Worm (Caenorhabditis elegans) whole organism, L4/young adult: ENCODE data around the gene comt-3.
"Not testable (repeated sequence)": the region's sequence is repeated elsewhere in the genome, so short reads cannot be mapped to it uniquely, and the experiment has no call there.

Experiments used
- W03F9.2 ChIP-seq: fragments of 150-350 bp; optimal IDR thresholded peaks from 2 replicates; lab custom pipeline; 2014; ENCODE audit warnings: missing biosample characterization, missing genetic modification characterization
- dao-5 ChIP-seq: sonication (generic microtip); optimal IDR thresholded peaks from 2 replicates; lab custom pipeline; 2016; ENCODE audit warnings: missing genotype, missing genetic modification characterization, moderate library complexity, missing compliant biosample characterization
- him-1 ChIP-seq: sonication (generic microtip); optimal IDR thresholded peaks from 2 replicates; lab custom pipeline; 2016; ENCODE audit warnings: missing genotype, missing genetic modification reagents, missing genetic modification characterization, missing compliant biosample characterization

Gene comt-3

DNA sequence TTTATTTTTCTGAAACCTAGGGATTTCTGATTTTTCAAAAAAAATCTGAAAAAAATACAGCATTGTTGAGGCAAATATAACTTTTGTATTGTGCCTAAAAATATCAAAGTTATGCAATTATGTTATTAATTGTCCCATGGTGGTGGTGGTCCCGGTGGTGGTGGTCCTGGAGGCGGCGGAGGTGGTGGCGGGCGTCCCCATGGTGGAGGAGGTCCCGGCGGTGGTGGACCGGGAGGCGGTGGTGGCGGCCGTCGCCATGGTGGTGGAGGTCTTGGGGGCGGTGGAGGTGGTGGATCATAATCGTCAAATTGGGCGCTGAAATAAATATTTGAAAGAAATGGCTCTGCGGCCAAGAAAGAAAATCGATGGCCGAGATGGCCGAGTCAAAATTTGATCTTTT is 6.5 kb upstream of the comt-3 start:
- TF ChIP-seq W03F9.2: no peak
- TF ChIP-seq him-1 (tag; lab: Kevin White, UChicago): no peak
- TF ChIP-seq dao-5: no peak

DNA sequence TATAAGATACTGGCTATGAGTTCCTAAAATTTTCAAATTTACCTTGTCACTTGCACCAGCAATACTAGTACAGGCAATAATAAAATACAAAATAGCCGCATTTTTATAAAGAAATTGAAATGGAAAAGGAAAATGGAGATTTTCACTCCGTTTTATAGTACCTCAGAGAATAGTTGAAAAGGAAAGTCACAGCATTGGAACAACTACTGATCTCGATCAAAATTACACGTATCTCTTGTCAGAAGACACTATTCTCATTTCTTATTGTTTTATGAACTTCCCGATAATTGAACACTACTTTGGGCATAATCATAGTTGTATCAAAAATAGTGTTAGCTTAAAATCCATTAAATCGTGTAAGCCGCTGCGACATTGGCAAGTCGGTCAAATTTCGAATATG is 5.8 kb upstream of the comt-3 start, which contains the start of gene Y40B10A.11:
Gene Y40B10A.11, minus strand, starts transcription at position 101 of the 400 bp plus-strand sequence.
- no peak for TF ChIP-seq W03F9.2
- no peak for TF ChIP-seq dao-5
- no peak for TF ChIP-seq him-1 (tag; lab: Kevin White, UChicago)

DNA sequence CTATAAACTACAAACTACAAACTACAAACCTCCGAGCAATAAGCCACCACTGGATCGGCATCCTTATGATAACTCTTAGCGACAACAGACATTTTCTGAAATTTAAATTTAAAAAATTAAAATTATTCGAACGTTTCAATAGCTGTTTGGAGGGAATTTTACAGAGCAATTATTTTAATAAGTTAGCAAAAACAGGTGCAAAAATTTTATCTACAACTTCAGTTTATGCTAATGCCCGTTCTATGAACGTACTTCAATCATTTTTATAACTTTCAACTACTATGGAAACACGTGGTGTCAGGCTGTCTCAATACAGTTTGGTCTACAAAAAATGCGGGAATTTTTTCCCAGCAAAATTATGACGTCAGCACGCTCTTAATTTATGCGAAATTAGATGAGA is 3.8 kb upstream of the comt-3 start, which contains the start of gene comt-5:
Gene comt-5, minus strand, starts transcription at position 101 of the 400 bp plus-strand sequence.
- TF ChIP-seq dao-5: no peak
- no peak for TF ChIP-seq him-1 (tag; lab: Kevin White, UChicago)

DNA sequence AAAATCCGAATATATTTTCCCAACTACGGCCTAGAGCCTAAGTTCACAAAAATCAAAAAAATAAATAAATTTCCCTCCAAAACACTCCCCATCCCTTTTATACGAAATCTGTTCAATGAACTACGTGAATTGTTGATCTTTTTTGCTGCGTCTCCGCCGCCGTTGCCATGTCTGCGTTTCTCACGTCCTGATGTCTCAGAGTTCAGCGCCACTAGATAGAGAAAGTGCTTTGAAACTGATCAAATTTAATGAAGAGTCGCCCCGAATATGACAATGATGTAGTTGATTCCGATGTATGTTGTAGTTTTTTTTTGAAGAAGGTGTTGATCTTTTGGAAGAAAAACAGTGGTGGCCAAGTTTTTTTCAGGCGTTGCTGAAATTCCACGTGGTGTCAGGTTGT is 3.1 kb upstream of the comt-3 start:
- TF ChIP-seq dao-5 (no peak), him-1 (tag; lab: Kevin White, UChicago) (no peak), W03F9.2 (no peak)

DNA sequence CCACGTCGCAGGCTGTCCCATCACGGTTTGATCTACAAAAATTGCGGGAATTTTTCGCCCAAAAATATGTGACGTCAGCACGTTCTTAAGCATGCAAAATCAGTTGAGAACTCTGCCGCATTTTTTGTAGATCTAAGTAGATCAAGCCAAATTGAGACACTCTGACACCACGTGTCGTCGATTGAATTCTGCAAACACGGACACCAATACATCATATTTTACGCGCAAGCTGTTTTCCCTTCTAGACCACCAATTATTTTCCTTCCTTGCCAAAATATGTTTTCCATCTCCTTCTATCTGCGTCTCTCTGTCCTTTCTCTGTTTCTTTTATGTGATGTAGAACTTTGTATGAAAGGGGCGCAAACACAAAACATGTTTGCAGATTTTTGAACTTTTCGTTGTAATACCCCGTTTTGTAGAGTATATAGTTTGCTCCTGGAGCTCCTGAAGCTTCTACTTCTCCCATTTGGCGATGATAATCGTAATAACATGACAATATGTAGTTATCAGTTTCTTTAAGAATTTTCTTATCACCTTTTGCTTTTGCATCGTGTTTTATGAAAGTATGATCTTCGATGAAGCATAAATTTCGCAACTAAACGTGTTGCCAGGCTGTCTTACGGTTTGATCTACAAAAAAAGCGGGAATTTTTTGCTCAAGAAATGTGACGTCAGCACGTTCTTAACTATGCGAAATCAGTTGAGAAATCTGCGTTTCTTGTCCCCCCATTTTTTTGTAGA is 1.4 kb upstream of the comt-3 start:
- TF ChIP-seq dao-5: no peak
- TF ChIP-seq W03F9.2: no peak
- TF ChIP-seq him-1 (tag; lab: Kevin White, UChicago): no peak

DNA sequence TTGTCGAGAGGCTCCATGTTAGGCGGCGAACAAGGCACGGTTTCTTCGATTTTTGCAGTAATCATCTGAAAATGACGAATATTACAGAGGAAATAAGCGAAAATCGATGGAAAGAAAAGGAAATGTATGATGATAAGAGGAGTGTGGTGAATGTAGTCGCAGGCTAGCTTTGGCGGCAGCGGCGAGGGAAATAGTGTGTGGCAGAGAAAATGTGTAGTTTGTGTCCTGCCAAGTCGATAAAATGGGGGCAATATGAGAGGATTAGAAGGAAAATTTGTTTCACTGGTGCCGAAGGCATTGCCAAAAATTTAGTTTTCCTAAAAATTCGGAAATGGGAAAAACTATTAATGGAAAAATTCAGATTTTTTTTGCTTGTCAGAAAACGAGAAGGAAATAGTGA is 9.4 kb downstream of the comt-3 start, which contains the start of gene nhr-86:
Gene nhr-86, minus strand, starts transcription at position 71 of the 400 bp plus-strand sequence.
- no peak for TF ChIP-seq dao-5
- no peak for TF ChIP-seq W03F9.2
- TF ChIP-seq him-1 (tag; lab: Kevin White, UChicago): no peak

DNA sequence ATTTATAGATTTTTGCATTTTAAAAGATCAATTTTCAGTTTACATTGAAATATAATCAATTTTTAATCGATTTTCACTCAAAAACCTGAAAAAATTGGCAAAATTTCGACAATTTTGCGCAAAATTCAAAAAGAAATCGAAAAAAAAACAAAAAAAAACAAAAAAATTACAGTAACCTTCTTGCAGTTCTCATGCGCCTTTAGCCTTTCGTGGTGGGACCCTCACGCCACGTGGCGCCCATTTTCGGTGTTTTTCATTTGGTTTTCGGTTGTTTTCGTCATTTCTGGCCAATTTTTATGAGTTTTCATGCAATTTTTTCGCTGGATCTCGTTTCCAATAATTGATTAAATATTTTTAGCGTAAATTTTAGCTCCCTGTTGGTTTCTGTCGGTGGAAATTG is 10.1 kb downstream of the comt-3 start:
- TF ChIP-seq dao-5 (no peak), him-1 (tag; lab: Kevin White, UChicago) (no peak), W03F9.2 (peak; percentile 44)

DNA sequence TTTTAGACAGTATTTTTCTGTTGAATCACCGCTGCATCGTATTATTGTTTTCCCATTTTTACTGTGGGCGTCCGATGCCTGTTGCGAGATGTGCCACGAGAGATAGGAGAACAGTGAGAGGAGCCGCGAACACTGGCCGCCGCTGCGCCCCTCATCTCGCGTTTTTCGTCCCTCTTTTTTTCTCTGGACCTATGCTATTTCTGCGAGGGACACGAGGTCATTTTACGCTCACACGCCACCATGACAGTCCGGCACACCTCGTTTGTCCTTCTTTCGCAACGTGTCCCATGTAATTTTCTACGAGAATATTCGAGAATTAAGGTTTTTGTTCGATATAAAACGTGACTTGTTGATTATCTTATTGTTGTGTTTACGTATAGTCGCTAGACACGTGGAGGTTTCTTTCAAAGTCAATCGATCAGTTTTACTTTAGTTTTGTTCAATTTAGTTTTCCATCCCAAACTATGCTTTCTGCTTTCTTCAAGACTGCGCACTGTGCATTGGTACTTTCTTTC is 10.7 kb downstream of the comt-3 start, which contains the start of gene lbp-9:
Gene lbp-9, plus strand, starts transcription at position 465 of the 515 bp plus-strand sequence.
- TF ChIP-seq dao-5 (no peak), him-1 (tag; lab: Kevin White, UChicago) (no peak), W03F9.2 (no peak)

DNA sequence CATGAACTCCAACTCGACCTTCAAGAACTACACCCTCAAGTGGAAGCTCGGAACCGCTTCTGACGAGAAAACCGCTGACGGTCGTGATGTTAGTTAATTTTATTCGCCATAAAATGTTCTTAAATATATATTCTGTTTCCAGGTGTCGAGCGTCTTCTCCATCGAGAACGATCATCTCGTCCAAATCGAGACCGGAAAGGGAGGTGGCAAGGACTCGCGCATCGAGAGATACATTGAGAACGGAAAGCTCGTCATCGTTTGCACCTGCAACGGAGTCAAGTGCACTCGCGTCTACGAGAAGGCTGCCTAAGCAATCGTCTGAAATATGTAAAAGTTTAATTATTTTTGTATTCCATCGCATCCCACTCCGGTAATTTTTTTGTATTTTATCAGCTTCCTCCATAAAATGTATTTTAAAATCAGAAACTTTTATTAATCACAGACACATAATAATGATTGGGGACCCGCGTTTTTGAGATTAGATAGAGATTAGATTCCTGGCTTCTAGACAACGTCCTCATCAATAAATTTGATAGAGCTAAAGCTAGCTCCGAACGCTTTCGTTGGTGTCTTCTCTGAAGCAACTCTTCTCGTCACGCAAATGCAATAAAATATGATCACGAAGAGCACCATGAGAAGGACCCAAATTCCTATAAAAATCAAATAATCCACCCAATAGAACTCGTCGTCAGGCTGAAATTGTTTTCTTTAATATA is 11.5 kb downstream of the comt-3 start:
- no peak for TF ChIP-seq dao-5

DNA sequence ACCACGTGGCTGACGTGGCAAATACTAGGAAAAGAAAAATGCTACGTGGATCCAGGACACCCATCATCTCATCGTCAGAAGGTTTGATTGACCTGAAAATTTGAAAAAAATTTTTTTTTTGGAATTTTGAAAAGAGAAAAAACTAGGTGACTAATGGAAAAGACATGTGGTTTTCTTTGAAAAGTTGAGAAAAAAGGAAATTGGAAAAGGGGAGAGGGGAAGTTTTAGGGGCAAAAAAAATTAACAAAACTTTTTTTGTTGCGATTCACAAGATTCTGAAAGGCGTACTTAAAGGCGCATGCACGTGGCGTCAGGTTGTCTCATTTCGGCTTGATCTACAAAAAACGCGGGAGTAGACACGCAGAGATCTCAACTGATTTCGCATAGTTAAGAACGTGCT is 15.5 kb downstream of the comt-3 start, which contains the start of gene Y40B10A.9:
Gene Y40B10A.9, minus strand, starts transcription at position 101 of the 400 bp plus-strand sequence.
- TF ChIP-seq W03F9.2 (no peak), him-1 (tag; lab: Kevin White, UChicago) (no peak), dao-5 (no peak)

DNA sequence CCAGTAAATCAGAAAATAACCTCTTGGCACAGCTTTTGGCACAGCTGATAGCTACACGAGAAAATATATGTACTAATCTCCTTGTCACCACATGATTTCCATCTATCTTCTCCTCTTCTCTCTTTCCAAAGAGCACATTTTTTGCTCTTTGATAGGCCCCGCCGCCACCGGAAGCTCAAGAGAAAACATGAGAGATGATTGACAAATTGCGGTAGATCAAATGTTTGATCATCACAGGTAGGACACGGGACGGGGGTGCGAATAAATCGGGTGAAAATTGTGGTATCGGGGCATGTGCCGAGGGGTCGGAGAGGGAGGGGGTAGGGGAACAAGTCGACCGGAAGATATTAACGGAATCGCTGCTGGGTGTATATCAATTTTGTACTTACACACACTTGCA is 18.7 kb downstream of the comt-3 start:
- TF ChIP-seq W03F9.2: no peak

DNA sequence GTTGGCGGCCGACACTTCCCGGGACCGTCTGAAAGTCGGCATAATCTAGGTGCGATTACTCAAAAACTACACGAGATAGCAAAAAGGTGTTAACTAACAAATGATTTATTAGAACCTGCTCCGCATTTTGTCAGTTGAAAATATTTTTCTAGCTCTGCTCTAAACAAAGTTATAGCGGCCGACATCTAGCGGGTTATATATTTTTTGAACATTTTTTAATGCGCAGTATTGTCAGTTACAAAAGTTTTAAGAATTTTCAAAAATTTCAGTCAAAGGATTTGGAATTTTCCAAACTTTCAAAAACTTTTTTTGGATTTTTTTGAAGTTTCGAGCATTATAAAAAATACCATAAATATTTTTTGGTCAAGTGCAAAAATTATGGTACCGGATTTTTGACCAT is 23.9 kb downstream of the comt-3 start:
- TF ChIP-seq dao-5 (no peak), W03F9.2 (no peak), him-1 (tag; lab: Kevin White, UChicago) (no peak)

DNA sequence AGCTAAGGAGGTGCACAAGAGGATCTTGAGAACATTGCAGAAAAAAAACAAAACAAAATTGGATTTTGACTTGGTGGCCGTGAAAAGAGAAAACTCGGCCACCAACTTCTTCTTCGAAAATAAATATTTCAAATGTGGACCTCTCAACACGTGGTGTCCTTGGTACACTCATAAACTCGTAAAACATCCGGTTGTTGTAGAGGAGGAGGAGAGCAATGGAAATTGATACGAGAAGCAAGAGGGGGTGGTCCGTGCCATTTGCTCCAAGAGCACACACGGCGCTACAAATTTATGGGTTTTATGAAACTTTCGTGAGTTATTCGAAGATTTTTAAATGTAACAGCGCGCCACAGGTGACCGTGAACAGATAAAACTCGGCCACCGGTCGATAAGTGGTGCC is 24.6 kb downstream of the comt-3 start:
- TF ChIP-seq W03F9.2 (no peak), him-1 (tag; lab: Kevin White, UChicago) (no peak), dao-5 (no peak)

DNA sequence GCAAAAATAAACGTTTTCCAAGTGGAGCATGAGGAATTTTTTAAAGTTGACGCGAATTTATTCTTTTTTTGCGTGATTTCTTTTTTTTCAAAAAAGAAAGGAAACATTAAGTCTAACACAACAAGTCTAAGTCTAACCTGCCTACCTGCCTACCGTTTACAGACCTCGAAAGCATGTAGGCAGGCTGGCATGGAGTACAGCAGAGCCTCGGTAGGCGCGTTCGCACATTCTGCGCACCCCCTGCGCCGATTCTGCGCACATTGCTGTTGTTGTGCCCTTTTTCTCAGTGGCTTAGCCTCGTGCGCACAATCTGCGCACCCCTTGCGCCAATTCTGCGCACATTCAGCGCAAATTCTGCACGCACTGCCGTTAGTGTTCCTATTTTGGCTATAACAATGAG is 26.5 kb downstream of the comt-3 start:
- TF ChIP-seq him-1 (tag; lab: Kevin White, UChicago) (no peak), W03F9.2 (no peak), dao-5 (no peak)

DNA sequence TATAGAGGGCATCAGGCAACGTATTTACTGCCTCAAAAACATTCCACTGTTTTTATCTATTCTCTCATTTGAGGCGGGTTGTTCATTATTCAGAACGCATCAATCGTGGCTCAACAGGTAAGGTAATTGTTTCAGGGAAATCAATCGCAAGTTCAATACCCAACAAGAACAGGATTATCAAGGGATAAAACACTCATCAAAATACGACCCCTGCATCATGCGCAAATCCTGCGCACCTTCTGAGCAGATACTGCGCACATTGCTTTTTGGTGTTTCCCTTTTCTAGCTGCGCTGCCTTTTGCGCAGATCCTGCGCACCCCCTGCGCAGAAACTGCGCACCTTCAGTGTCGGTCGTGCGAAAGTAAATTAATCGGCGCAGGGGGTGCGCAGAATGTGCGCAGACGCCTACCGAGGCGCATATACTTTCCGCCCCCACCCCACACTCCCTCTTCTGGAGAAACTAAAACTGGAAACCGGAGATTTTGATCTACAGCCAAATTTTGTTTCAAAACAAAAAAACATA is 28.5 kb downstream of the comt-3 start, which contains the start of gene F36F12.3:
Gene F36F12.3, plus strand, starts transcription at position 51 of the 523 bp plus-strand sequence.
- not testable (repeated sequence) for TF ChIP-seq dao-5; W03F9.2; him-1 (tag; lab: Kevin White, UChicago)
